Worm (Caenorhabditis elegans): ENCODE data around the gene npr-16.
A peak's percentile ranks its signal among the peaks of the same experiment; 100 is the strongest.

DNA sequence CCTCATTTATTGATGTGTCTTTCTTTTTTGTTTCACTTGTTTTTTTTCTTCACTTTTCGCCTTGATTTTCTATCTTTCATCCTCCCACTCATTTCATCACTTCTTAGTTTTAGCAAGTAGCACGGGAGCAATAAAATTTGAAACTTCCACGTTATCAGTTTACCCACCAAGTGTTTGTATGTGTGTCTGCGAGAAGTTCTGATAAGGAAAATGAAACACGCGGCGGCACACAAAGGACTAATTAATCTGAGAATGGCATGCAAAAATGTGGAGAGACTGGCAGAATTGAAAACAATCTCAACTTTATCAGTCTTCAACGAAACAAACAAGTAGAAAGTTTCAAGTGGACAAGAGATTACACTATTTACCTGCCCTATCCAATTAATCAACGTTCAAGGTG lies 15.6 kb downstream of the npr-16 start:
- TF ChIP-seq nhr-28 (tag; optimal IDR thresholded peaks at IDR 0.05), result no peak
- TF ChIP-seq elt-3 (tag; optimal IDR thresholded peaks at IDR 0.05), result peak in 2 of 6 experiments; percentile 45 to 58
- no peak for TF ChIP-seq snpc-4 (tag; optimal IDR thresholded peaks at IDR 0.05)
- peak in 1 of 2 experiments; percentile 58 for TF ChIP-seq lin-35 (GFP tag; optimal IDR thresholded peaks at IDR 0.05)
- no peak for TF ChIP-seq ceh-63 (GFP tag; optimal IDR thresholded peaks at IDR 0.05)

All from whole organism, L1 larva.